Worm (Caenorhabditis elegans) whole organism, mixed stage, embryonic: ENCODE results near the gene F58H1.7.

Experiments
- blmp-1 ChIP-seq: fragments of 150-350 bp; optimal IDR thresholded peaks from 2 replicates; lab custom pipeline; 2014; ENCODE audit warnings: missing biosample characterization, missing genetic modification characterization
- ceh-39 ChIP-seq: fragments of 150-350 bp; optimal IDR thresholded peaks from 2 replicates; lab custom pipeline; 2014; ENCODE audit warnings: missing biosample characterization, missing genetic modification characterization
- ceh-83 ChIP-seq: fragments of 200-800 bp; sonication (Bioruptor generic); optimal IDR thresholded peaks from 2 replicates; lab custom pipeline; 2018; ENCODE audit warnings: mild to moderate bottlenecking, missing genetic modification characterization, missing compliant biosample characterization
- ces-1 ChIP-seq: fragments of 150-350 bp; optimal IDR thresholded peaks from 2 replicates; lab custom pipeline; 2014; ENCODE audit warnings: missing biosample characterization, missing genetic modification reagents, missing genetic modification characterization
- cnd-1 ChIP-seq: fragments of 200-800 bp; sonication (Bioruptor generic); optimal IDR thresholded peaks from 2 replicates; lab custom pipeline; 2018; ENCODE audit warnings: mild to moderate bottlenecking, missing genetic modification characterization, missing compliant biosample characterization
- drap-1 ChIP-seq: fragments of 200-800 bp; sonication (Bioruptor generic); optimal IDR thresholded peaks from 3 replicates; lab custom pipeline; 2018; ENCODE audit warnings: mild to moderate bottlenecking, missing genetic modification characterization, missing compliant biosample characterization
- elt-1 ChIP-seq: sonication (generic microtip); optimal IDR thresholded peaks from 2 replicates; lab custom pipeline; 2017; ENCODE audit warnings: missing genetic modification characterization, mild to moderate bottlenecking, missing compliant biosample characterization, antibody characterized with exemption, moderate library complexity, borderline replicate concordance; ENCODE audit not compliant: insufficient read depth
- ham-2 ChIP-seq: fragments of 200-800 bp; sonication (Bioruptor generic); optimal IDR thresholded peaks from 2 replicates; lab custom pipeline; 2018; ENCODE audit warnings: mild to moderate bottlenecking, missing genetic modification characterization, missing compliant biosample characterization
- hlh-1 ChIP-seq: fragments of 150-350 bp; optimal IDR thresholded peaks from 2 replicates; lab custom pipeline; 2014; ENCODE audit warnings: missing biosample characterization, missing genetic modification reagents, missing genetic modification characterization
- lin-13 ChIP-seq: fragments of 150-350 bp; optimal IDR thresholded peaks from 2 replicates; lab custom pipeline; 2014; ENCODE audit warnings: missing biosample characterization, missing genetic modification characterization
- lin-32 ChIP-seq: fragments of 200-800 bp; sonication (Bioruptor generic); optimal IDR thresholded peaks from 2 replicates; lab custom pipeline; 2018; ENCODE audit warnings: mild to moderate bottlenecking, missing genetic modification characterization, missing compliant biosample characterization
- mab-5 ChIP-seq: fragments of 150-350 bp; optimal IDR thresholded peaks from 2 replicates; lab custom pipeline; 2014; ENCODE audit warnings: missing biosample characterization, missing genetic modification characterization
- mep-1 ChIP-seq: fragments of 150-350 bp; optimal IDR thresholded peaks from 2 replicates; lab custom pipeline; 2017; ENCODE audit warnings: missing biosample characterization, missing genetic modification reagents, missing genetic modification characterization, inconsistent platforms
- mls-2 ChIP-seq: sonication (generic microtip); optimal IDR thresholded peaks from 2 replicates; lab custom pipeline; 2016; ENCODE audit warnings: mild to moderate bottlenecking, missing genetic modification characterization, moderate library complexity, missing compliant biosample characterization
- nhr-12 ChIP-seq: fragments of 150-350 bp; optimal IDR thresholded peaks from 2 replicates; lab custom pipeline; 2014; ENCODE audit warnings: missing biosample characterization, missing genetic modification characterization
- nhr-2 ChIP-seq: fragments of 150-350 bp; optimal IDR thresholded peaks from 2 replicates; lab custom pipeline; 2014; ENCODE audit warnings: missing biosample characterization, missing genetic modification characterization
- nhr-237 ChIP-seq: fragments of 150-350 bp; optimal IDR thresholded peaks from 2 replicates; lab custom pipeline; 2014; ENCODE audit warnings: missing biosample characterization, missing genetic modification characterization
- nhr-28 ChIP-seq: fragments of 150-350 bp; optimal IDR thresholded peaks from 2 replicates; lab custom pipeline; 2014; ENCODE audit warnings: missing biosample characterization, missing genetic modification characterization
- nhr-76 ChIP-seq: sonication (generic microtip); optimal IDR thresholded peaks from 2 replicates; lab custom pipeline; 2017; ENCODE audit warnings: missing biosample characterization, missing genetic modification characterization
- sem-2 ChIP-seq: fragments of 200-800 bp; sonication (Bioruptor generic); optimal IDR thresholded peaks from 2 replicates; lab custom pipeline; 2018; ENCODE audit warnings: mild to moderate bottlenecking, missing genetic modification characterization, missing compliant biosample characterization
- sptf-1 ChIP-seq: sonication (generic microtip); optimal IDR thresholded peaks from 2 replicates; lab custom pipeline; 2017; ENCODE audit warnings: mild to moderate bottlenecking, missing genetic modification characterization, moderate library complexity, missing compliant biosample characterization
- tbx-8 ChIP-seq: fragments of 200-800 bp; sonication (Bioruptor generic); optimal IDR thresholded peaks from 2 replicates; lab custom pipeline; 2018; ENCODE audit warnings: mild to moderate bottlenecking, missing genetic modification characterization, moderate library complexity, missing compliant biosample characterization
- unc-120 ChIP-seq: sonication (generic microtip); optimal IDR thresholded peaks from 2 replicates; lab custom pipeline; 2017; ENCODE audit warnings: missing genetic modification characterization, missing compliant biosample characterization; ENCODE audit not compliant: poor library complexity, severe bottlenecking
- unc-39 ChIP-seq: fragments of 150-350 bp; optimal IDR thresholded peaks from 2 replicates; lab custom pipeline; 2014; ENCODE audit warnings: missing biosample characterization, missing genetic modification characterization
- unc-62 ChIP-seq: fragments of 150-350 bp; optimal IDR thresholded peaks from 2 replicates; lab custom pipeline; 2014; ENCODE audit warnings: missing biosample characterization, missing genetic modification reagents, missing genetic modification characterization
- zip-8 ChIP-seq: fragments of 150-350 bp; optimal IDR thresholded peaks from 2 replicates; lab custom pipeline; 2014; ENCODE audit warnings: missing biosample characterization, missing genetic modification characterization

F58H1.7 gene

ce11 chrV:11953621-11954020 is 11.0 kb downstream of the F58H1.7 start:
- no peak for TF ChIP-seq ceh-83
- TF ChIP-seq ces-1 (GFP tag; lab: Kevin White, UChicago) = peak; percentile 98
- TF ChIP-seq, all 35 proteins: peak for 1

ce11 chrV:11952854-11953447 is 11.7 kb downstream of the F58H1.7 start:
- TF ChIP-seq zip-8 (peak; percentile 54), cnd-1 (tag; lab: Kevin White, UChicago) (peak; percentile 7), lin-32 (peak; percentile 94), tbx-8 (GFP tag; lab: Kevin White, UChicago) (no peak), nhr-2 (peak; percentile 96)
- TF ChIP-seq, all 35 proteins: peak for 4

ce11 chrV:11951227-11951626 is 13.4 kb downstream of the F58H1.7 start:
- TF ChIP-seq ceh-83 (no peak), nhr-12 (tag; lab: Kevin White, UChicago) (no peak), unc-120 (tag; lab: Kevin White, UChicago) (no peak), mab-5 (tag; lab: Kevin White, UChicago) (no peak), nhr-28 (tag; lab: Kevin White, UChicago) (no peak), hlh-1 (tag; lab: Kevin White, UChicago) (no peak)

ce11 chrV:11949509-11950117 is 15.0 kb downstream of the F58H1.7 start:
- TF ChIP-seq zip-8 = peak; percentile 81
- peak; percentile 93 for TF ChIP-seq elt-1 (tag; lab: Kevin White, UChicago)
- TF ChIP-seq nhr-2 = peak; percentile 29
- peak; percentile 12 for TF ChIP-seq unc-62 (GFP tag; lab: Kevin White, UChicago)
- no peak for TF ChIP-seq ceh-83
- no peak for TF ChIP-seq ceh-39 (tag; lab: Kevin White, UChicago)

- no peak for TF ChIP-seq mab-5 (tag; lab: Kevin White, UChicago)
- peak; percentile 68 for TF ChIP-seq ces-1 (GFP tag; lab: Kevin White, UChicago)
- no peak for TF ChIP-seq unc-62 (GFP tag; lab: Kevin White, UChicago)
- peak; percentile 17 for TF ChIP-seq mls-2
- TF ChIP-seq, all 35 proteins: peak for 2
Observed at ce11 chrV:11948581-11948980, 16.0 kb downstream of the F58H1.7 start.

- TF ChIP-seq blmp-1 (tag; lab: Kevin White, UChicago) (no peak), lin-13 (no peak), unc-62 (GFP tag; lab: Kevin White, UChicago) (peak; percentile 83), lin-32 (peak; percentile 70), nhr-2 (peak; percentile 50), mab-5 (tag; lab: Kevin White, UChicago) (no peak), sem-2 (GFP tag; lab: Kevin White, UChicago) (no peak)
Observed at ce11 chrV:11947414-11947954, 17.1 kb downstream of the F58H1.7 start.

- TF ChIP-seq unc-39 (tag; lab: Kevin White, UChicago) (no peak), nhr-237 (no peak), cnd-1 (tag; lab: Kevin White, UChicago) (peak; percentile 28), sem-2 (GFP tag; lab: Kevin White, UChicago) (no peak), hlh-1 (tag; lab: Kevin White, UChicago) (no peak), ces-1 (GFP tag; lab: Kevin White, UChicago) (peak; percentile 95), unc-62 (GFP tag; lab: Kevin White, UChicago) (no peak), drap-1 (GFP tag; lab: Kevin White, UChicago) (no peak)
Observed at ce11 chrV:11946818-11947217, 17.8 kb downstream of the F58H1.7 start.

- TF ChIP-seq nhr-28 (tag; lab: Kevin White, UChicago) (no peak), nhr-76 (tag; lab: Kevin White, UChicago) (no peak), unc-39 (tag; lab: Kevin White, UChicago) (no peak), hlh-1 (tag; lab: Kevin White, UChicago) (no peak), ham-2 (GFP tag; lab: Kevin White, UChicago) (no peak), sptf-1 (tag; lab: Kevin White, UChicago) (no peak), ceh-39 (tag; lab: Kevin White, UChicago) (no peak), drap-1 (GFP tag; lab: Kevin White, UChicago) (no peak), zip-8 (no peak), lin-32 (no peak), nhr-237 (no peak), mep-1 (tag; lab: Kevin White, UChicago) (no peak)
Observed at ce11 chrV:11945429-11945828, 19.2 kb downstream of the F58H1.7 start.
